Fruit fly (Drosophila melanogaster): ENCODE measurements around the gene CG43438.

DNA sequence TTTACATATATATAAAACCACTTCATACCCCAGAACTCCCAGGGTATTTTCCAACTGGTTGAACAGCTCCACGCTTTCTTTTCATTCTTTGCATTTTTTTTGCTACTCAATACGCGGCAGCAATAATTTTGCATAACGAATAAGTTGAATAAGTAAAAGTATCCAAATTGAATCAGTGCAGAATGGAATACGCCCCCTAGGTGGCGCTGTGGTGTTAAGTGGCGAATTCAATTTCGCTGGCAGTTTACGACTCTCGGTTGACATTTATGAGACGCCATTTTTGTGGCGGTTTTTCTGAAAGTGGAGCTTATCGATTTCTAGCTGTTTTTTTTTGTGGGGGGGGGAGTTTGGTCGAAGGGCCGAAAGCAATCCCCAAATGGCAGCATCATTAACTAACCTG, 42.0 kb upstream of the CG43438 start:
- TF ChIP-seq CG8159 (tag; optimal IDR thresholded peaks at IDR 0.05): no peak
- TF ChIP-seq rn (GFP tag; IDR thresholded peaks at IDR 0.05): no peak
- TF ChIP-seq CG15710 (tag; optimal IDR thresholded peaks at IDR 0.05): no peak
- TF ChIP-seq fd96Ca (GFP tag; IDR thresholded peaks at IDR 0.05): no peak
- no peak for TF ChIP-seq CG14655 (GFP tag; optimal IDR thresholded peaks at IDR 0.05)
- TF ChIP-seq CG12605 (GFP tag; IDR thresholded peaks at IDR 0.05): no peak
- TF ChIP-seq EcR (GFP tag; optimal IDR thresholded peaks at IDR 0.05): no peak
- TF ChIP-seq CG34367 (tag; optimal IDR thresholded peaks at IDR 0.05): no peak
- no peak for TF ChIP-seq Ets98B (GFP tag; IDR thresholded peaks at IDR 0.05)
- no peak for TF ChIP-seq D1 (tag; optimal IDR thresholded peaks at IDR 0.05)
- no peak for TF ChIP-seq Pif1A (GFP tag; optimal IDR thresholded peaks at IDR 0.05)
